Worm (Caenorhabditis elegans) whole organism, dauer: ENCODE data around the gene ipla-6.
"Not testable (repeated sequence)": the region's sequence is repeated elsewhere in the genome, so short reads cannot be mapped to it uniquely, and the experiment has no call there.

Experiments
- unc-62 ChIP-seq: sonication (generic microtip); optimal IDR thresholded peaks from 2 replicates; lab custom pipeline; 2017; ENCODE audit warnings: missing biosample characterization, missing genetic modification reagents, missing genetic modification characterization

Gene ipla-6

ce11 chrIV:6337353-6337752 is at the start of gene ipla-6:
Gene ipla-6, plus strand, starts transcription at chrIV:6337653.
- no peak for TF ChIP-seq unc-62 (GFP tag; lab: Kevin White, UChicago)

ce11 chrIV:6290741-6291140 is 46.7 kb upstream of the ipla-6 start, which contains the start of gene srv-24:
Gene srv-24, minus strand, starts transcription at chrIV:6290841.
- TF ChIP-seq unc-62 (GFP tag; lab: Kevin White, UChicago), result no peak

ce11 chrIV:6294081-6294480 is 43.4 kb upstream of the ipla-6 start, which contains the start of gene hil-2:
Gene hil-2, plus strand, starts transcription at chrIV:6294240.
- no peak for TF ChIP-seq unc-62 (GFP tag; lab: Kevin White, UChicago)

DNA sequence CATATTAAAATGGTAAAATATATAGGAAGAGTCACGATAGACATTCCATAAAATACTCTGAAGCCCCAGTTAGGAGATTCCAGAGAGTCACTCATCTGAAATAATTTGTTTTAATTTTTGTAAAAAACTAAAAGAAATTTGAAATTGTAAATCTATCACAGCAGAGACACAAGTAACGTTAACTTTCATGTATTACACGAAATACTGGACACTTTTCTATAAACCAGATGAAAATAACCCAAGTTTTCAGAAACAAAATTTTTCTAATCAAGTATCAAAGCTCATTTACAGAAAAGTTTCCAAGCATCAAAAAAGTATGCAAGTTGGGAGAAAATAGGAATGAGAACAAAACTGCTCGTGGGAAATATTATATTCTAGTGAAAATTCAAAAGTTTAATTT is 39.2 kb upstream of the ipla-6 start, which contains the start of gene srv-27:
Gene srv-27 (minus strand): TSS at position 101 of the 400 bp plus-strand sequence.
- no peak for TF ChIP-seq unc-62 (GFP tag; lab: Kevin White, UChicago)

DNA sequence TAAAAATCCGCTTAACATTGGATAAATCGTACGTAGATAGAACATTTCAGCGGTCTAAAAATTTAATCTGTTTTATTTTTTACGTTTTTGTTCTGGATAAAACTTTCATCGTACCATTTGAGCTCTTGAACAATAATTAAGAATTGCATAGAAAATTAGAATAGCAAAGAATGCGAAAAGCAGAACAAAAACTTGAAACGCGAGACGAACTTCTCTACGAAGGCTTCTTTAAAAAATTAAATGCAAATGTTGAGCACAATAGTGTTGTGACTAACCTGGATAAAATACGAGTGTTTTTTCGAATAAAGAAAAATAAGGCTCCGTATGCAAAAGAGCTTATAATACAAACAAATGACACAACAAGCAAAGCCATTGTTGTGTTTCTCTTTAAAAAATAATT is 37.9 kb upstream of the ipla-6 start:
- TF ChIP-seq unc-62 (GFP tag; lab: Kevin White, UChicago), result no peak

- TF ChIP-seq unc-62 (GFP tag; lab: Kevin White, UChicago), result no peak
These were observed 35.7 kb upstream of the ipla-6 start, which contains the start of gene srv-26 for ce11 chrIV:6301764-6302163. Gene srv-26, minus strand, starts transcription at chrIV:6301864.

- TF ChIP-seq unc-62 (GFP tag; lab: Kevin White, UChicago), result no peak
These were observed 33.8 kb upstream of the ipla-6 start, which contains the start of gene srv-25 for ce11 chrIV:6303642-6304041. Gene srv-25, minus strand, starts transcription at chrIV:6303742.

DNA sequence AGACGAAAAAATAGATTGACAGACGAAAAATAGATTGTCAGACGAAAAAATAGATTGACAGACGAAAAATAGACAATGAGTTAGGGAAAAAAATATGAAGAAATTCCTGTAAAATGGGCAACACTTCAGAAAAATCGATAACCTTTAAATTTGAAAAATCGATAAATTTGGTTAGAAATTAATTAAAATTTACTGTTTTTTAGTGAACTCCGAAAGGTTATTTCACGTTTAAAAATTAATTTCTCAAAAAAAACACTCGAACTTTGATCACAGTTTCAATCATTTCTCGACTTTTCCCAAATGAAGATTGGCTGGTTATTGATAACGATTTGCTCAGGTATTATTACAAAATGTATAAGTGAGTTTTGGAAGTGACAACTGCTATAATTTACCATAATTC is 30.0 kb upstream of the ipla-6 start, which contains the start of gene csp-2:
Gene csp-2 (plus strand): TSS at position 301 of the 400 bp plus-strand sequence.
- no peak for TF ChIP-seq unc-62 (GFP tag; lab: Kevin White, UChicago)

- TF ChIP-seq unc-62 (GFP tag; lab: Kevin White, UChicago), result not testable (repeated sequence)
These were observed 20.1 kb upstream of the ipla-6 start, which contains the start of gene Y73B6BL.12 for ce11 chrIV:6317357-6317756. Gene Y73B6BL.12, minus strand, starts transcription at chrIV:6317457.

DNA sequence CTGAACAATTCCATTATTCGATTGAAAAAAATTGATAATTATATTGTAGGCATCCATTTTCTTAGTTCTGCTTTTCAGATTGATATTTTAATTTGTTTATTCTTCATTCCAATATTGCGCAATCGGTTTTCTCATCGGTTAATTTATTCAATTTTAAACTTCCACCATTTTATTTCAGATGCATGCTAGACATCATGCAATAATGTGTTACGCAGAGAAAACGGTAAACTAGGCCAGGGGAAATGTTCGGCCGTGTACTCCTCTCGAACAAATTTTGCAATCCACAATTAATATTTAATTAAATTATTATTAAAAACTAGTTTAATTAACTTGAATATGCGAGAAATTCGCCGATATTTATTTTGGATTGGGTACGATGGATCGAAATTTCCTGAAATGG is 15.8 kb upstream of the ipla-6 start, which contains the start of gene Y73B6BL.29:
Gene Y73B6BL.29 (plus strand): TSS at position 263 of the 400 bp plus-strand sequence.
- TF ChIP-seq unc-62 (GFP tag; lab: Kevin White, UChicago), result no peak

DNA sequence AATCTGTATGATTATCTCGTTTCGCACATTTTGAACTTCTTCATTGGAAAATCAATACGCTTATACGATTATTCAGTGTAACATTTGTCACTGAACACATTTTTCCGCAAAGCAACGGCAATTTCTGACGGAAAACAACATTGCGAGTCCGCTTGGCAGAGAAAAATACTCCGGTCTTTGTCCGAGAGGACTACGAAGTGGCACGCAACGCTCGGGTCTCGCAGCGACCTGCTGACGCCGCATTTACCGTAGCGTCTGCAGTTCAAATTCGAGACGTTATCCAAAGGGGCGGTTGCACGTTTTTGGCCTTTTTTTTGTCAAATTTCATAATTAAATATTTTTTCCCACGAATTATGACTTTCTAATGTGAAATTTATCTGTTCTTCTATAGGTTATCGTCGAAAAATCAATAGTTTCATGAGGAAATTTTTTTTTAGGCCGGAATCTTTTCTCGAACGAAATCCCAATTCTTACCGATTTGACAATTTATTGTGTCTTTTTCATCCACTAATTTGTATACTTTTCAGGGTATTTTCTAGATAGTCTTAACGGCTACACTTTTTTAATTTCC is 13.7 kb upstream of the ipla-6 start, which contains the start of gene sqd-1:
Gene sqd-1 (plus strand): TSS at position 521 of the 571 bp plus-strand sequence.
- no peak for TF ChIP-seq unc-62 (GFP tag; lab: Kevin White, UChicago)

- no peak for TF ChIP-seq unc-62 (GFP tag; lab: Kevin White, UChicago)
These were observed 11.7 kb upstream of the ipla-6 start for ce11 chrIV:6325772-6326171.

ce11 chrIV:6326448-6326847 is 11.0 kb upstream of the ipla-6 start, which contains the start of gene lsm-8:
Gene lsm-8, plus strand, starts transcription at chrIV:6326526.
- no peak for TF ChIP-seq unc-62 (GFP tag; lab: Kevin White, UChicago)

DNA sequence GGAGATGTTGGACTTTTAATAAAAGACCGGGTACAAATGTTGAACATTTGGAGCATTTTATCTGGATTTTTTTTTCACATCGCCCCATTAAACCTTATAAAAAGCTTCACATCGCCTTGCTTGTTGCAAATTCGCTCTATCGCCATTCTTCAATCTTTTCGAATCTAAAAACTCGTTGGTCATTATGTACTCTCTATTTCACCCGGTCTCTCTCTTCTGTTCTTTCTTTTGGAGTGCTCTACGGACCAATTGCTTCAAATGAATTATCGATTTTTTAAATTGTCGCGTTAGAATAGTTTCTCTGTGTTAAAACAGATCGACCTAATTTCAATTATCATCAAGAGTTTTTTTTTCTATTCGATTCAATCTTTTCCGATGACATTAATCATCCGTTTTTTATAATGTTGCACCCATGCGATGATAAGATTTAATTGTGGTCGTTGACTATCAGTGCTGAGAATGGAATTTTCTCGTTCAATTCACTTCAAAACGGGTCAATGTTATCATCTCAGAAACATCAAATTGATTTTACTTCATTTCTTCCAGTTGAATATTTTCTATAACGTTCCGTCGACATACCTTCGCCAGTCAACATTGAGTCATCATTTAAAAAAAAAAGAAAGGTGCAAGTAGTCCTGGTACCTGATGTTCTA is 10.0 kb upstream of the ipla-6 start:
- TF ChIP-seq unc-62 (GFP tag; lab: Kevin White, UChicago), result no peak

- no peak for TF ChIP-seq unc-62 (GFP tag; lab: Kevin White, UChicago)
These were observed 9.3 kb upstream of the ipla-6 start for ce11 chrIV:6328198-6328597.

ce11 chrIV:6329339-6329738 is 8.1 kb upstream of the ipla-6 start, which contains the start of gene seu-1:
Gene seu-1, plus strand, starts transcription at chrIV:6329639.
- no peak for TF ChIP-seq unc-62 (GFP tag; lab: Kevin White, UChicago)
